Worm (Caenorhabditis elegans) whole organism, L4 larva: Measurements from ENCODE around the gene F07C3.9.

Experiments used
- F44E2.7 ChIP-seq: fragments of 200-800 bp; sonication (Bioruptor generic); IDR thresholded peaks from 2 replicates; pipeline ENCODE4 v2.1.2; 2022; ENCODE audit warnings: missing genetic modification characterization, missing compliant biosample characterization
- T20F7.1 ChIP-seq: fragments of 200-800 bp; sonication (Bioruptor generic); optimal IDR thresholded peaks from 2 replicates; lab custom pipeline; 2018; ENCODE audit warnings: mild to moderate bottlenecking, missing genetic modification characterization, missing compliant biosample characterization
- T26A8.4 ChIP-seq: fragments of 200-800 bp; sonication (Bioruptor generic); IDR thresholded peaks from 2 replicates; pipeline ENCODE4 v1.3.6; 2022; ENCODE audit warnings: missing genetic modification characterization, missing compliant biosample characterization
- Y48G9A.11 ChIP-seq: fragments of 200-800 bp; sonication (Bioruptor generic); IDR thresholded peaks from 2 replicates; pipeline ENCODE4 v1.3.6; 2022; ENCODE audit warnings: missing genetic modification reagents, missing genetic modification characterization, missing compliant biosample characterization
- ZK546.5 ChIP-seq, 2 experiments: sonication (generic microtip); optimal IDR thresholded peaks; 2 replicates each; lab custom pipeline; 2017; ENCODE audit warnings: missing biosample characterization in 2 of 2, missing genetic modification characterization in 2 of 2
- aly-2 ChIP-seq: sonication (generic microtip); optimal IDR thresholded peaks from 2 replicates; lab custom pipeline; 2018; ENCODE audit warnings: missing biosample characterization, missing genetic modification characterization
- ceh-62 ChIP-seq: sonication (generic microtip); optimal IDR thresholded peaks from 2 replicates; lab custom pipeline; 2017; ENCODE audit warnings: missing biosample characterization, missing genetic modification characterization
- daf-16 ChIP-seq, 3 experiments: sonication (generic microtip); optimal IDR thresholded peaks; 2 replicates each; lab custom pipeline; 2016 to 2017; ENCODE audit warnings: missing genetic modification characterization in 3 of 3, missing genetic modification reagents in 3 of 3, mild to moderate bottlenecking in 2 of 3, missing compliant biosample characterization in 2 of 3, missing biosample characterization in 1 of 3, moderate library complexity in 1 of 3
- dmd-9 ChIP-seq: fragments of 200-800 bp; sonication (Bioruptor generic); IDR thresholded peaks from 2 replicates; pipeline ENCODE4 v1.3.6; 2022; ENCODE audit warnings: missing genetic modification reagents, missing genetic modification characterization, missing compliant biosample characterization
- dpl-1 ChIP-seq: fragments of 150-350 bp; optimal IDR thresholded peaks from 2 replicates; lab custom pipeline; 2014; ENCODE audit warnings: missing biosample characterization, missing genetic modification reagents, missing genetic modification characterization
- dve-1 ChIP-seq: sonication (generic microtip); optimal IDR thresholded peaks from 2 replicates; lab custom pipeline; 2017; ENCODE audit warnings: antibody characterized with exemption, mild to moderate bottlenecking, missing genetic modification characterization, missing compliant biosample characterization; ENCODE audit not compliant: insufficient read depth
- egl-43 ChIP-seq: fragments of 200-800 bp; sonication (Bioruptor generic); IDR thresholded peaks from 2 replicates; pipeline ENCODE4 v1.3.6; 2022; ENCODE audit warnings: missing genetic modification reagents, missing genetic modification characterization, missing compliant biosample characterization
- fkh-10 ChIP-seq: fragments of 150-350 bp; optimal IDR thresholded peaks from 2 replicates; lab custom pipeline; 2014; ENCODE audit warnings: missing biosample characterization, missing genetic modification reagents, missing genetic modification characterization
- hif-1 ChIP-seq, 2 experiments: sonication (generic microtip); optimal IDR thresholded peaks; 2 replicates each; lab custom pipeline; 2016 to 2017; ENCODE audit warnings: missing compliant biosample characterization in 2 of 2, missing genetic modification characterization in 2 of 2, missing genetic modification reagents in 2 of 2, missing genotype in 2 of 2, mild to moderate bottlenecking in 1 of 2
- hlh-11 ChIP-seq: fragments of 200-800 bp; sonication (Bioruptor generic); optimal IDR thresholded peaks from 2 replicates; lab custom pipeline; 2018; ENCODE audit warnings: mild to moderate bottlenecking, missing genetic modification characterization, missing compliant biosample characterization
- hmg-1.1 ChIP-seq: fragments of 200-800 bp; sonication (Bioruptor generic); IDR thresholded peaks from 2 replicates; pipeline ENCODE4 v1.3.6; 2022; ENCODE audit warnings: missing genetic modification reagents, missing genetic modification characterization, missing compliant biosample characterization
- lin-1 ChIP-seq: fragments of 200-800 bp; sonication (Bioruptor generic); IDR thresholded peaks from 2 replicates; pipeline ENCODE4 v1.3.6; 2022; ENCODE audit warnings: missing genetic modification reagents, missing genetic modification characterization, missing compliant biosample characterization
- lin-13 ChIP-seq: fragments of 150-350 bp; optimal IDR thresholded peaks from 2 replicates; lab custom pipeline; 2014; ENCODE audit warnings: missing biosample characterization, missing genetic modification reagents, missing genetic modification characterization
- lin-38 ChIP-seq: fragments of 200-800 bp; sonication (Bioruptor generic); IDR thresholded peaks from 2 replicates; pipeline ENCODE4 v1.3.6; 2022; ENCODE audit warnings: missing genetic modification reagents, missing genetic modification characterization, missing compliant biosample characterization
- madf-9 ChIP-seq: fragments of 200-800 bp; sonication (Bioruptor generic); conservative IDR thresholded peaks from 2 replicates; pipeline ENCODE4 v1.3.6; 2022; ENCODE audit warnings: missing genetic modification reagents, missing genetic modification characterization, missing compliant biosample characterization
- mdl-1 ChIP-seq, 2 experiments: fragments of 150-350 bp in 1 of 2; sonication (generic microtip) in 1 of 2; optimal IDR thresholded peaks; 2 replicates each; lab custom pipeline; 2014 to 2017; ENCODE audit warnings: missing biosample characterization in 2 of 2, missing genetic modification characterization in 2 of 2
- mep-1 ChIP-seq: fragments of 150-350 bp; sonication (generic microtip); optimal IDR thresholded peaks from 3 replicates; lab custom pipeline; 2014; ENCODE audit warnings: missing biosample characterization, missing genetic modification characterization
- mxl-2 ChIP-seq: fragments of 200-800 bp; sonication (Bioruptor generic); conservative IDR thresholded peaks from 2 replicates; pipeline ENCODE4 v1.3.6; 2022; ENCODE audit warnings: missing genetic modification reagents, missing genetic modification characterization, missing compliant biosample characterization
- nhr-10 ChIP-seq: fragments of 150-350 bp; optimal IDR thresholded peaks from 2 replicates; lab custom pipeline; 2014; ENCODE audit warnings: missing biosample characterization, missing genetic modification characterization
- nhr-41 ChIP-seq: fragments of 200-800 bp; sonication (Bioruptor generic); IDR thresholded peaks from 2 replicates; pipeline ENCODE4 v1.3.6; 2022; ENCODE audit warnings: missing genetic modification reagents, missing genetic modification characterization, missing compliant biosample characterization
- nhr-76 ChIP-seq: fragments of 150-350 bp; optimal IDR thresholded peaks from 2 replicates; lab custom pipeline; 2014; ENCODE audit warnings: missing biosample characterization, missing genetic modification characterization
- rbr-2 ChIP-seq: sonication (generic microtip); optimal IDR thresholded peaks from 2 replicates; lab custom pipeline; 2016; ENCODE audit warnings: missing genotype, missing genetic modification characterization, missing compliant biosample characterization
- set-16 ChIP-seq: fragments of 200-800 bp; sonication (Bioruptor generic); IDR thresholded peaks from 2 replicates; pipeline ENCODE4 v1.3.6; 2022; ENCODE audit warnings: missing genetic modification reagents, missing genetic modification characterization, missing compliant biosample characterization
- snpc-4 ChIP-seq: fragments of 150-350 bp; optimal IDR thresholded peaks from 2 replicates; lab custom pipeline; 2014; ENCODE audit warnings: missing biosample characterization, missing genetic modification characterization
- spr-1 ChIP-seq: sonication (generic microtip); optimal IDR thresholded peaks from 2 replicates; lab custom pipeline; 2016; ENCODE audit warnings: mild to moderate bottlenecking, missing genetic modification characterization, missing compliant biosample characterization
- unc-39 ChIP-seq: sonication (generic microtip); optimal IDR thresholded peaks from 2 replicates; lab custom pipeline; 2017; ENCODE audit warnings: missing biosample characterization, missing genetic modification characterization
- zip-2 ChIP-seq: fragments of 150-350 bp; optimal IDR thresholded peaks from 2 replicates; lab custom pipeline; 2014; ENCODE audit warnings: missing biosample characterization, missing genetic modification characterization
- ztf-11 ChIP-seq: fragments of 150-350 bp; optimal IDR thresholded peaks from 2 replicates; lab custom pipeline; 2014; ENCODE audit warnings: missing biosample characterization, missing genetic modification characterization

Gene F07C3.9

ce11 chrV:9291919-9292318, 37.5 kb upstream of the F07C3.9 start, which contains the start of gene ZK682.7:
TSS of gene ZK682.7 (minus strand) at chrV:9292165.
- TF ChIP-seq ZK546.5 (tag; optimal IDR thresholded peaks at IDR 0.05; lab: Kevin White, UChicago) (no peak), mdl-1 (tag; optimal IDR thresholded peaks at IDR 0.05; lab: Kevin White, UChicago) (no peak), daf-16 (GFP tag; optimal IDR thresholded peaks at IDR 0.05; lab: Kevin White, UChicago) (no peak), daf-16 (tag; optimal IDR thresholded peaks at IDR 0.05; lab: Kevin White, UChicago) (no peak), Y48G9A.11 (no peak), ztf-11 (tag; lab: Kevin White, UChicago) (no peak), nhr-10 (tag; lab: Kevin White, UChicago) (no peak), hif-1 (tag; optimal IDR thresholded peaks at IDR 0.05; lab: Kevin White, UChicago) (no peak)

- TF ChIP-seq T20F7.1 (no peak), F44E2.7 (GFP tag; lab: Robert Waterston, UW) (no peak), dve-1 (tag; lab: Kevin White, UChicago) (no peak), fkh-10 (GFP tag; lab: Kevin White, UChicago) (no peak), rbr-2 (tag; lab: Kevin White, UChicago) (no peak), lin-1 (no peak), ZK546.5 (tag; optimal IDR thresholded peaks at IDR 0.05; lab: Kevin White, UChicago) (no peak), set-16 (no peak), dpl-1 (GFP tag; lab: Kevin White, UChicago) (no peak)
Measured at ce11 chrV:9287460-9287859, 33.0 kb upstream of the F07C3.9 start, which contains the start of gene lron-2. TSS of gene lron-2 (minus strand) at chrV:9287560.

ce11 chrV:9283452-9283851, 29.0 kb upstream of the F07C3.9 start:
- TF ChIP-seq lin-38 (GFP tag; lab: Robert Waterston, UW) (no peak), spr-1 (tag; lab: Kevin White, UChicago) (no peak), mxl-2 (GFP tag; lab: Robert Waterston, UW) (no peak), snpc-4 (no peak), hlh-11 (tag; lab: Kevin White, UChicago) (no peak), egl-43 (GFP tag; lab: Robert Waterston, UW) (no peak), madf-9 (GFP tag; lab: Robert Waterston, UW) (no peak), lin-13 (no peak), dve-1 (tag; lab: Kevin White, UChicago) (no peak), nhr-41 (GFP tag; lab: Robert Waterston, UW) (no peak), zip-2 (tag; lab: Kevin White, UChicago) (no peak), mep-1 (no peak), Y48G9A.11 (no peak), hmg-1.1 (no peak), fkh-10 (GFP tag; lab: Kevin White, UChicago) (no peak), dmd-9 (no peak), T20F7.1 (no peak), nhr-76 (tag; lab: Kevin White, UChicago) (no peak)

- no peak for TF ChIP-seq T26A8.4
- TF ChIP-seq aly-2 (tag; lab: Kevin White, UChicago) = no peak
- no peak for TF ChIP-seq unc-39 (tag; lab: Kevin White, UChicago)
- no peak for TF ChIP-seq ceh-62 (tag; lab: Kevin White, UChicago)
Measured at ce11 chrV:9282110-9282509, 27.7 kb upstream of the F07C3.9 start, which contains the start of gene hlh-10. TSS of gene hlh-10 (minus strand) at chrV:9282210.
